Worm (Caenorhabditis elegans) whole organism, late embryonic: Measurements from ENCODE around the gene R13H9.6.

Experiments used
- ceh-22 ChIP-seq: sonication (generic microtip); optimal IDR thresholded peaks from 2 replicates; lab custom pipeline; 2017; ENCODE audit warnings: missing biosample characterization, missing genetic modification characterization
- odd-2 ChIP-seq: sonication (generic microtip); optimal IDR thresholded peaks from 2 replicates; lab custom pipeline; 2017; ENCODE audit warnings: antibody characterized with exemption, mild to moderate bottlenecking, missing genetic modification characterization, missing compliant biosample characterization

DNA sequence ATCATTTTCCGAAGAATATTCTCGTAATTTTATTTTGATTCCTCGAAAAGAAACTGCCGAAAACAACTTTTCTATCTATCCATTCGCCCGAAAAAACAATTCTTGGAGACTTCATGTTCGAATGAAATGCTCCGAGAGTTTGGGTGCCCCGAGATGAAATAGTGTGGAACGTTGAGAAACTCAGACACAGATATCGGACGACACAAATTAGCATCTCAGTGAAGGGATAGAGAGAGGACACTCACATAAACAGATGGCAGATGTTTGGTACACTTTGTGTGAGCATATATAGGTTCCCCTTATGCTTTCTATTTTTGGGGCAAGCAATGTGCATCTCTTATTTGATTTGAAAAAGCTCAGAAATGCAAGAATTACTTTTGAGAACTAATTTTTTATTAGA, 10.4 kb upstream of the R13H9.6 start:
- TF ChIP-seq odd-2 (tag; lab: Kevin White, UChicago) (no peak), ceh-22 (no peak)
